Worm (Caenorhabditis elegans) whole organism, L3 larva: ENCODE data around the gene rpb-8.

ENCODE experiments used
- R02D3.7 ChIP-seq: fragments of 150-350 bp; optimal IDR thresholded peaks from 2 replicates; lab custom pipeline; 2014; ENCODE audit warnings: missing biosample characterization, missing genetic modification characterization
- ama-1 ChIP-seq: fragments of 150-350 bp; optimal IDR thresholded peaks from 2 replicates; lab custom pipeline; 2018
- ceh-16 ChIP-seq: sonication (generic microtip); optimal IDR thresholded peaks from 2 replicates; lab custom pipeline; 2017; ENCODE audit warnings: missing biosample characterization, missing genetic modification characterization
- ceh-28 ChIP-seq: fragments of 150-350 bp; optimal IDR thresholded peaks from 2 replicates; lab custom pipeline; 2014; ENCODE audit warnings: missing biosample characterization, missing genetic modification reagents, missing genetic modification characterization
- ceh-82 ChIP-seq: fragments of 150-350 bp; optimal IDR thresholded peaks from 2 replicates; lab custom pipeline; 2014; ENCODE audit warnings: missing biosample characterization, missing genetic modification characterization
- ceh-9 ChIP-seq: sonication (generic microtip); optimal IDR thresholded peaks from 2 replicates; lab custom pipeline; 2018; ENCODE audit warnings: missing biosample characterization, missing genetic modification characterization
- daf-12 ChIP-seq: fragments of 150-350 bp; optimal IDR thresholded peaks from 2 replicates; lab custom pipeline; 2014; ENCODE audit warnings: missing biosample characterization, missing genetic modification reagents, missing genetic modification characterization
- egl-27 ChIP-seq: sonication (generic microtip); optimal IDR thresholded peaks from 4 replicates; lab custom pipeline; 2017; ENCODE audit warnings: missing biosample characterization, missing genetic modification reagents, missing genetic modification characterization
- egl-5 ChIP-seq: fragments of 150-350 bp; optimal IDR thresholded peaks from 2 replicates; lab custom pipeline; 2017; ENCODE audit warnings: missing biosample characterization, missing genetic modification reagents, missing genetic modification characterization, inconsistent platforms
- elt-2 ChIP-seq: sonication (generic microtip); optimal IDR thresholded peaks from 2 replicates; lab custom pipeline; 2016; ENCODE audit warnings: missing genetic modification reagents, mild to moderate bottlenecking, missing genetic modification characterization, missing compliant biosample characterization
- elt-3 ChIP-seq, 3 experiments: fragments of 150-350 bp in 1 of 3; sonication (generic microtip) in 2 of 3; optimal IDR thresholded peaks; 2 replicates in 2 of 3; 4 replicates in 1 of 3; lab custom pipeline; 2014 to 2017; ENCODE audit warnings: missing biosample characterization in 3 of 3, missing genetic modification characterization in 3 of 3
- eor-1 ChIP-seq, 2 experiments: fragments of 150-350 bp; optimal IDR thresholded peaks; 2 replicates each; lab custom pipeline; 2014 to 2018; ENCODE audit warnings: missing biosample characterization in 2 of 2, missing genetic modification characterization in 2 of 2
- fkh-10 ChIP-seq: sonication (generic microtip); optimal IDR thresholded peaks from 2 replicates; lab custom pipeline; 2017; ENCODE audit warnings: missing biosample characterization, missing genetic modification reagents, missing genetic modification characterization
- fkh-2 ChIP-seq: fragments of 150-350 bp; optimal IDR thresholded peaks from 2 replicates; lab custom pipeline; 2014; ENCODE audit warnings: missing biosample characterization, missing genetic modification reagents, missing genetic modification characterization
- fos-1 ChIP-seq: fragments of 150-350 bp; optimal IDR thresholded peaks from 2 replicates; lab custom pipeline; 2014; ENCODE audit warnings: missing biosample characterization, missing genetic modification characterization
- hmg-11 ChIP-seq: sonication (generic microtip); optimal IDR thresholded peaks from 2 replicates; lab custom pipeline; 2016; ENCODE audit warnings: missing genetic modification characterization, missing compliant biosample characterization
- jun-1 ChIP-seq: fragments of 150-350 bp; optimal IDR thresholded peaks from 2 replicates; lab custom pipeline; 2014; ENCODE audit warnings: missing biosample characterization, missing genetic modification reagents, missing genetic modification characterization
- lin-15B ChIP-seq: fragments of 150-350 bp; optimal IDR thresholded peaks from 2 replicates; lab custom pipeline; 2014; ENCODE audit warnings: missing biosample characterization, missing genetic modification characterization
- lsy-12 ChIP-seq: sonication (generic microtip); optimal IDR thresholded peaks from 2 replicates; lab custom pipeline; 2016; ENCODE audit warnings: mild to moderate bottlenecking, missing genetic modification characterization, missing compliant biosample characterization
- nfya-1 ChIP-seq: sonication (generic microtip); optimal IDR thresholded peaks from 2 replicates; lab custom pipeline; 2017; ENCODE audit warnings: missing genetic modification characterization, mild to moderate bottlenecking, missing compliant biosample characterization, antibody characterized with exemption, moderate library complexity; ENCODE audit not compliant: insufficient read depth
- nhr-12 ChIP-seq: fragments of 150-350 bp; optimal IDR thresholded peaks from 2 replicates; lab custom pipeline; 2014; ENCODE audit warnings: missing biosample characterization, missing genetic modification characterization
- nhr-23 ChIP-seq: fragments of 150-350 bp; optimal IDR thresholded peaks from 2 replicates; lab custom pipeline; 2014; ENCODE audit warnings: missing biosample characterization, missing genetic modification reagents, missing genetic modification characterization
- nhr-28 ChIP-seq: fragments of 150-350 bp; optimal IDR thresholded peaks from 2 replicates; lab custom pipeline; 2014; ENCODE audit warnings: missing biosample characterization, missing genetic modification characterization
- nhr-43 ChIP-seq: sonication (generic microtip); optimal IDR thresholded peaks from 2 replicates; lab custom pipeline; 2016; ENCODE audit warnings: mild to moderate bottlenecking, missing genetic modification characterization, missing compliant biosample characterization; ENCODE audit not compliant: poor library complexity, severe bottlenecking
- nhr-67 ChIP-seq: fragments of 150-350 bp; optimal IDR thresholded peaks from 2 replicates; lab custom pipeline; 2014; ENCODE audit warnings: missing biosample characterization, missing genetic modification characterization
- nhr-76 ChIP-seq: fragments of 150-350 bp; sonication (generic microtip); optimal IDR thresholded peaks from 5 replicates; lab custom pipeline; 2014; ENCODE audit warnings: missing biosample characterization, missing genetic modification characterization
- nhr-77 ChIP-seq: fragments of 150-350 bp; optimal IDR thresholded peaks from 2 replicates; lab custom pipeline; 2014; ENCODE audit warnings: missing biosample characterization, missing genetic modification characterization
- pha-4 ChIP-seq: fragments of 150-350 bp; optimal IDR thresholded peaks from 2 replicates; lab custom pipeline; 2014; ENCODE audit warnings: missing biosample characterization, missing genetic modification reagents, missing genetic modification characterization
- pqm-1 ChIP-seq: fragments of 150-350 bp; optimal IDR thresholded peaks from 2 replicates; lab custom pipeline; 2017; ENCODE audit warnings: missing biosample characterization, missing genetic modification characterization, inconsistent platforms
- sea-2 ChIP-seq: fragments of 150-350 bp; sonication (generic microtip); optimal IDR thresholded peaks from 4 replicates; lab custom pipeline; 2014; ENCODE audit warnings: missing biosample characterization, missing genetic modification reagents, missing genetic modification characterization
- skn-1 ChIP-seq: fragments of 150-350 bp; optimal IDR thresholded peaks from 2 replicates; lab custom pipeline; 2014; ENCODE audit warnings: missing biosample characterization, missing genetic modification characterization
- snpc-4 ChIP-seq: fragments of 150-350 bp; optimal IDR thresholded peaks from 2 replicates; lab custom pipeline; 2014; ENCODE audit warnings: missing biosample characterization, missing genetic modification characterization
- tbx-2 ChIP-seq: sonication (generic microtip); optimal IDR thresholded peaks from 2 replicates; lab custom pipeline; 2016; ENCODE audit warnings: mild to moderate bottlenecking, missing genetic modification characterization, missing compliant biosample characterization
- unc-39 ChIP-seq: sonication (generic microtip); optimal IDR thresholded peaks from 4 replicates; lab custom pipeline; 2017; ENCODE audit warnings: missing biosample characterization, missing genetic modification characterization
- unc-62 ChIP-seq: fragments of 150-350 bp; sonication (generic microtip); optimal IDR thresholded peaks from 4 replicates; lab custom pipeline; 2014; ENCODE audit warnings: missing biosample characterization, missing genetic modification reagents, missing genetic modification characterization
- zag-1 ChIP-seq: fragments of 150-350 bp; optimal IDR thresholded peaks from 2 replicates; lab custom pipeline; 2014; ENCODE audit warnings: missing biosample characterization, missing genetic modification characterization
- ztf-4 ChIP-seq: fragments of 150-350 bp; optimal IDR thresholded peaks from 2 replicates; lab custom pipeline; 2014; ENCODE audit warnings: missing biosample characterization, missing genetic modification characterization

The rpb-8 gene

ce11 chrIII:4899035-4899578 lies 18.7 kb downstream of the rpb-8 start, which contains the start of gene nhl-2:
Gene nhl-2, minus strand, starts transcription at chrIII:4899085.
- TF ChIP-seq skn-1 (tag; lab: Kevin White, UChicago) = no peak
- TF ChIP-seq ceh-28 = no peak
- TF ChIP-seq nfya-1 = no peak
- no peak for TF ChIP-seq ama-1 (lab: Kevin White, UChicago)
- TF ChIP-seq nhr-67 = no peak
- TF ChIP-seq R02D3.7 (tag; lab: Kevin White, UChicago) = no peak
- no peak for TF ChIP-seq egl-27 (tag; lab: Kevin White, UChicago)
- TF ChIP-seq pha-4 = no peak

- TF ChIP-seq egl-5 (tag; lab: Kevin White, UChicago) (no peak), ama-1 (lab: Kevin White, UChicago) (no peak), zag-1 (tag; lab: Kevin White, UChicago) (no peak), lsy-12 (no peak), daf-12 (no peak), ceh-16 (tag; lab: Kevin White, UChicago) (no peak), ceh-9 (no peak), nhr-77 (tag; lab: Kevin White, UChicago) (no peak), nhr-28 (tag; lab: Kevin White, UChicago) (no peak), eor-1 (tag; optimal IDR thresholded peaks at IDR 0.05; lab: Kevin White, UChicago) (no peak), nhr-23 (tag; lab: Kevin White, UChicago) (no peak), nhr-67 (no peak), fkh-10 (no peak), lin-15B (no peak), nhr-12 (no peak), fkh-2 (tag; lab: Kevin White, UChicago) (no peak), unc-62 (GFP tag; lab: Kevin White, UChicago) (no peak), elt-3 (tag; optimal IDR thresholded peaks at IDR 0.05; lab: Kevin White, UChicago) (no peak), ceh-82 (tag; lab: Kevin White, UChicago) (no peak)
- TF ChIP-seq, all 47 proteins: peak for 0
Observed at ce11 chrIII:4895313-4895712, 22.5 kb downstream of the rpb-8 start.

ce11 chrIII:4893540-4893939 lies 24.3 kb downstream of the rpb-8 start, which contains the start of gene F26F4.6:
Gene F26F4.6, minus strand, starts transcription at chrIII:4893640.
- TF ChIP-seq ceh-82 (tag; lab: Kevin White, UChicago) = no peak
- no peak for TF ChIP-seq ceh-9
- TF ChIP-seq skn-1 (tag; lab: Kevin White, UChicago) = no peak
- TF ChIP-seq elt-2 (tag; lab: Kevin White, UChicago) = no peak
- no peak for TF ChIP-seq fos-1 (tag; lab: Kevin White, UChicago)
- TF ChIP-seq pha-4 = no peak
- TF ChIP-seq snpc-4 = no peak
- no peak for TF ChIP-seq unc-62 (GFP tag; lab: Kevin White, UChicago)
- no peak for TF ChIP-seq ztf-4
- no peak for TF ChIP-seq elt-3 (tag; optimal IDR thresholded peaks at IDR 0.05; lab: Kevin White, UChicago)
- TF ChIP-seq fkh-2 (tag; lab: Kevin White, UChicago) = no peak
- TF ChIP-seq hmg-11 = no peak
- TF ChIP-seq tbx-2 (tag; lab: Kevin White, UChicago) = no peak

- TF ChIP-seq nhr-43 (tag; lab: Kevin White, UChicago) (no peak), lin-15B (no peak), nhr-77 (tag; lab: Kevin White, UChicago) (no peak), nhr-76 (no peak), eor-1 (tag; optimal IDR thresholded peaks at IDR 0.05; lab: Kevin White, UChicago) (no peak), ceh-28 (no peak), pha-4 (peak; percentile 29), unc-39 (no peak), pqm-1 (tag; lab: Kevin White, UChicago) (no peak)
Observed at ce11 chrIII:4890997-4891396, 26.8 kb downstream of the rpb-8 start, which contains the start of gene F26F4.5. Gene F26F4.5, minus strand, starts transcription at chrIII:4891252.

ce11 chrIII:4887291-4887690 lies 30.5 kb downstream of the rpb-8 start, which contains the start of gene clec-6:
Gene clec-6, minus strand, starts transcription at chrIII:4887444.
- no peak for TF ChIP-seq sea-2
- TF ChIP-seq pqm-1 (tag; lab: Kevin White, UChicago) = peak; percentile 23
- peak; percentile 33 for TF ChIP-seq pha-4
- peak; percentile 60 for TF ChIP-seq elt-2 (tag; lab: Kevin White, UChicago)
- TF ChIP-seq nhr-77 (tag; lab: Kevin White, UChicago) = no peak
- no peak for TF ChIP-seq lin-15B
- no peak for TF ChIP-seq jun-1
